Worm (Caenorhabditis elegans) whole organism, L3 larva: ENCODE data around the gene rps-1.

Source experiments
- ZK546.5 ChIP-seq: sonication (generic microtip); optimal IDR thresholded peaks from 2 replicates; lab custom pipeline; 2017; ENCODE audit warnings: missing biosample characterization, missing genetic modification characterization
- aly-2 ChIP-seq: fragments of 150-350 bp; optimal IDR thresholded peaks from 2 replicates; lab custom pipeline; 2014; ENCODE audit warnings: missing biosample characterization, missing genetic modification characterization
- ama-1 ChIP-seq: fragments of 150-350 bp; optimal IDR thresholded peaks from 2 replicates; lab custom pipeline; 2018
- ceh-28 ChIP-seq: fragments of 150-350 bp; optimal IDR thresholded peaks from 2 replicates; lab custom pipeline; 2014; ENCODE audit warnings: missing biosample characterization, missing genetic modification reagents, missing genetic modification characterization
- ceh-82 ChIP-seq: fragments of 150-350 bp; optimal IDR thresholded peaks from 2 replicates; lab custom pipeline; 2014; ENCODE audit warnings: missing biosample characterization, missing genetic modification characterization
- ceh-9 ChIP-seq: sonication (generic microtip); optimal IDR thresholded peaks from 2 replicates; lab custom pipeline; 2018; ENCODE audit warnings: missing biosample characterization, missing genetic modification characterization
- daf-12 ChIP-seq: fragments of 150-350 bp; optimal IDR thresholded peaks from 2 replicates; lab custom pipeline; 2014; ENCODE audit warnings: missing biosample characterization, missing genetic modification reagents, missing genetic modification characterization
- egl-27 ChIP-seq: sonication (generic microtip); optimal IDR thresholded peaks from 4 replicates; lab custom pipeline; 2017; ENCODE audit warnings: missing biosample characterization, missing genetic modification reagents, missing genetic modification characterization
- egl-5 ChIP-seq: fragments of 150-350 bp; optimal IDR thresholded peaks from 2 replicates; lab custom pipeline; 2017; ENCODE audit warnings: missing biosample characterization, missing genetic modification reagents, missing genetic modification characterization, inconsistent platforms
- elt-1 ChIP-seq: fragments of 150-350 bp; optimal IDR thresholded peaks from 2 replicates; lab custom pipeline; 2014; ENCODE audit warnings: missing biosample characterization, missing genetic modification characterization
- elt-2 ChIP-seq: sonication (generic microtip); optimal IDR thresholded peaks from 2 replicates; lab custom pipeline; 2016; ENCODE audit warnings: missing genetic modification reagents, mild to moderate bottlenecking, missing genetic modification characterization, missing compliant biosample characterization
- elt-3 ChIP-seq, 3 experiments: fragments of 150-350 bp in 1 of 3; sonication (generic microtip) in 2 of 3; optimal IDR thresholded peaks; 2 replicates in 2 of 3; 4 replicates in 1 of 3; lab custom pipeline; 2014 to 2017; ENCODE audit warnings: missing biosample characterization in 3 of 3, missing genetic modification characterization in 3 of 3
- eor-1 ChIP-seq, 2 experiments: fragments of 150-350 bp; optimal IDR thresholded peaks; 2 replicates each; lab custom pipeline; 2014 to 2018; ENCODE audit warnings: missing biosample characterization in 2 of 2, missing genetic modification characterization in 2 of 2
- fkh-10 ChIP-seq: sonication (generic microtip); optimal IDR thresholded peaks from 2 replicates; lab custom pipeline; 2017; ENCODE audit warnings: missing biosample characterization, missing genetic modification reagents, missing genetic modification characterization
- fkh-2 ChIP-seq: fragments of 150-350 bp; optimal IDR thresholded peaks from 2 replicates; lab custom pipeline; 2014; ENCODE audit warnings: missing biosample characterization, missing genetic modification reagents, missing genetic modification characterization
- hmg-11 ChIP-seq: sonication (generic microtip); optimal IDR thresholded peaks from 2 replicates; lab custom pipeline; 2016; ENCODE audit warnings: missing genetic modification characterization, missing compliant biosample characterization
- jun-1 ChIP-seq: fragments of 150-350 bp; optimal IDR thresholded peaks from 2 replicates; lab custom pipeline; 2014; ENCODE audit warnings: missing biosample characterization, missing genetic modification reagents, missing genetic modification characterization
- lin-15B ChIP-seq: fragments of 150-350 bp; optimal IDR thresholded peaks from 2 replicates; lab custom pipeline; 2014; ENCODE audit warnings: missing biosample characterization, missing genetic modification characterization
- lin-39 ChIP-seq: fragments of 150-350 bp; optimal IDR thresholded peaks from 2 replicates; lab custom pipeline; 2018; ENCODE audit warnings: missing biosample characterization, missing genetic modification reagents, missing genetic modification characterization
- lsy-12 ChIP-seq: sonication (generic microtip); optimal IDR thresholded peaks from 2 replicates; lab custom pipeline; 2016; ENCODE audit warnings: mild to moderate bottlenecking, missing genetic modification characterization, missing compliant biosample characterization
- mdl-1 ChIP-seq: fragments of 150-350 bp; optimal IDR thresholded peaks from 2 replicates; lab custom pipeline; 2014; ENCODE audit warnings: missing biosample characterization, missing genetic modification characterization
- nfya-1 ChIP-seq: sonication (generic microtip); optimal IDR thresholded peaks from 2 replicates; lab custom pipeline; 2017; ENCODE audit warnings: missing genetic modification characterization, mild to moderate bottlenecking, missing compliant biosample characterization, antibody characterized with exemption, moderate library complexity; ENCODE audit not compliant: insufficient read depth
- nhr-11 ChIP-seq: fragments of 150-350 bp; optimal IDR thresholded peaks from 2 replicates; lab custom pipeline; 2014; ENCODE audit warnings: missing biosample characterization, missing genetic modification characterization
- nhr-12 ChIP-seq: fragments of 150-350 bp; optimal IDR thresholded peaks from 2 replicates; lab custom pipeline; 2014; ENCODE audit warnings: missing biosample characterization, missing genetic modification characterization
- nhr-23 ChIP-seq: fragments of 150-350 bp; optimal IDR thresholded peaks from 2 replicates; lab custom pipeline; 2014; ENCODE audit warnings: missing biosample characterization, missing genetic modification reagents, missing genetic modification characterization
- nhr-25 ChIP-seq: sonication (generic microtip); optimal IDR thresholded peaks from 2 replicates; lab custom pipeline; 2017; ENCODE audit warnings: missing biosample characterization, missing genetic modification characterization
- nhr-43 ChIP-seq: sonication (generic microtip); optimal IDR thresholded peaks from 2 replicates; lab custom pipeline; 2016; ENCODE audit warnings: mild to moderate bottlenecking, missing genetic modification characterization, missing compliant biosample characterization; ENCODE audit not compliant: poor library complexity, severe bottlenecking
- nhr-76 ChIP-seq: fragments of 150-350 bp; sonication (generic microtip); optimal IDR thresholded peaks from 5 replicates; lab custom pipeline; 2014; ENCODE audit warnings: missing biosample characterization, missing genetic modification characterization
- nhr-77 ChIP-seq: fragments of 150-350 bp; optimal IDR thresholded peaks from 2 replicates; lab custom pipeline; 2014; ENCODE audit warnings: missing biosample characterization, missing genetic modification characterization
- pha-4 ChIP-seq: fragments of 150-350 bp; optimal IDR thresholded peaks from 2 replicates; lab custom pipeline; 2014; ENCODE audit warnings: missing biosample characterization, missing genetic modification reagents, missing genetic modification characterization
- pqm-1 ChIP-seq: fragments of 150-350 bp; optimal IDR thresholded peaks from 2 replicates; lab custom pipeline; 2017; ENCODE audit warnings: missing biosample characterization, missing genetic modification characterization, inconsistent platforms
- skn-1 ChIP-seq: fragments of 150-350 bp; optimal IDR thresholded peaks from 2 replicates; lab custom pipeline; 2014; ENCODE audit warnings: missing biosample characterization, missing genetic modification characterization
- snpc-4 ChIP-seq: fragments of 150-350 bp; optimal IDR thresholded peaks from 2 replicates; lab custom pipeline; 2014; ENCODE audit warnings: missing biosample characterization, missing genetic modification characterization
- tbx-2 ChIP-seq: sonication (generic microtip); optimal IDR thresholded peaks from 2 replicates; lab custom pipeline; 2016; ENCODE audit warnings: mild to moderate bottlenecking, missing genetic modification characterization, missing compliant biosample characterization
- unc-39 ChIP-seq: sonication (generic microtip); optimal IDR thresholded peaks from 4 replicates; lab custom pipeline; 2017; ENCODE audit warnings: missing biosample characterization, missing genetic modification characterization
- zag-1 ChIP-seq: fragments of 150-350 bp; optimal IDR thresholded peaks from 2 replicates; lab custom pipeline; 2014; ENCODE audit warnings: missing biosample characterization, missing genetic modification characterization
- ztf-11 ChIP-seq: fragments of 150-350 bp; optimal IDR thresholded peaks from 2 replicates; lab custom pipeline; 2014; ENCODE audit warnings: missing biosample characterization, missing genetic modification characterization
- ztf-4 ChIP-seq: fragments of 150-350 bp; optimal IDR thresholded peaks from 2 replicates; lab custom pipeline; 2014; ENCODE audit warnings: missing biosample characterization, missing genetic modification characterization

rps-1 gene

DNA sequence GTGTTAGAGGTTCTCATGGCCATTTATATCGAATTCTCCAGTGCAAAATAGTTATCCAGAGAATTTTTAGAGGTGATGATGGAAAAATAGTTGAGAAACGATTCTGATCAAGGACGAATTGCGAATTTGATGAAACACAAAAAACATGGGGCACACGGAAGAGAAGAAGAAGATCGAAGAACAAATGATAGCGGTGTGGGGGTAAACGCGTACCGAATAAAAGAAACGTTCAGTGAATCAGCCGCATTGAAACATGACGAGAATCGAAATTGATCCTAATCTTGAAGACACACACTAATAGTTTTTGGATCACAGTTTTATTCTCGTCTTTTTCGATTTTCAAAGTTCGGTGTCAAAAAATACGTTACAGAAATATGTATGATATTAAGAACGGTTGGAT lies 19.5 kb downstream of the rps-1 start:
- TF ChIP-seq aly-2 (tag; lab: Kevin White, UChicago) (no peak), pha-4 (tag; lab: Kevin White, UChicago) (no peak), lin-39 (tag; lab: Kevin White, UChicago) (no peak), lin-15B (tag; lab: Kevin White, UChicago) (no peak), mdl-1 (tag; lab: Kevin White, UChicago) (no peak), egl-27 (tag; lab: Kevin White, UChicago) (no peak), nhr-76 (tag; lab: Kevin White, UChicago) (no peak), unc-39 (no peak), eor-1 (tag; optimal IDR thresholded peaks at IDR 0.05; lab: Kevin White, UChicago) (no peak), ama-1 (no peak), ceh-82 (tag; lab: Kevin White, UChicago) (no peak), nhr-43 (tag; lab: Kevin White, UChicago) (peak; percentile 46), snpc-4 (tag; lab: Kevin White, UChicago) (no peak), ceh-28 (tag; lab: Kevin White, UChicago) (no peak), elt-2 (tag; lab: Kevin White, UChicago) (no peak), ztf-11 (tag; lab: Kevin White, UChicago) (no peak), nhr-25 (tag; lab: Kevin White, UChicago) (peak; percentile 68), egl-5 (no peak), ztf-4 (no peak), hmg-11 (no peak), fkh-10 (GFP tag; lab: Kevin White, UChicago) (no peak), nhr-77 (tag; lab: Kevin White, UChicago) (no peak), tbx-2 (tag; lab: Kevin White, UChicago) (no peak), nhr-23 (tag; lab: Kevin White, UChicago) (peak; percentile 68), zag-1 (tag; lab: Kevin White, UChicago) (no peak), elt-1 (tag; lab: Kevin White, UChicago) (peak; percentile 77), pqm-1 (tag; lab: Kevin White, UChicago) (no peak), elt-3 (tag; optimal IDR thresholded peaks at IDR 0.05; lab: Kevin White, UChicago) (no peak), nfya-1 (tag; lab: Kevin White, UChicago) (no peak), lsy-12 (tag; lab: Kevin White, UChicago) (no peak), ceh-9 (no peak), jun-1 (no peak), daf-12 (tag; lab: Kevin White, UChicago) (no peak)

DNA sequence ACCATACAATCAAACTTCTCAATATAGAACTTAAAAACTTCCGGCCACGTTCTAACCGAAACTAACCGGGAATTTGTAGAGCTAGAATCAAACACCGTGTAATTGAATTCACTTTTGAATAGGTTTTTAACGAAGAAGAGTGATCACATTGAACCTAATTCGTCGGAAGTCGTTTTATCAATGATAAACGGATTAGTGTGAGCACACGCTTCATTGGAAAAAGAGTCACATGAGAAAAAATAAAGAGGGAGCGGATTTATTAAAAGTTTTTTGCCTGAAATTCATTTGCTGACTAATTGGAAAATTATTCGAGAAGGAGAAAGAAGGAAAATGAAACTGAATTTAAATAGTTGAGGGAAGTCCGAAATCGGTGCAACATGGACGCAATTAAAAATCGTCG lies 20.0 kb downstream of the rps-1 start:
- TF ChIP-seq ama-1 (no peak), nfya-1 (tag; lab: Kevin White, UChicago) (peak; percentile 18)

DNA sequence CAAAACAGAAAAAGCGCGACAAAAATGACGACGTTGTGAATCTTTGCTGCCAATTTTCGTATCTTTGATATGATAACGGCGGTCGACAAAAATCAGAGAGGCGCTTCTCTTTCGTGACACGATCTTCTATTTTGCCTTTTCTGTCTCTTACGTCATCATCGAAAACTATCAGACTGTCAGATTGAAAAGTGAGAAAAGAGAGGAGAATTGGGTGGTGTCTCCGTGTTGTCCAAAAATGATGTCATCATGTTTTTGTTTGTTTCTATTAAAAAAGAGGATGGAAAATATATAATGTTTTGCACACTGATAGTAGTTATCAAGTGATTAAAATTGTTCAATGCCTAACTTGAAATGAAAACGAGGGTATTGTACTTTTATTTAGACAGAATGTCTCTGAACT lies 20.4 kb downstream of the rps-1 start:
- TF ChIP-seq nhr-12 (tag; lab: Kevin White, UChicago) (no peak), jun-1 (peak; percentile 52), pqm-1 (tag; lab: Kevin White, UChicago) (peak; percentile 81), nhr-25 (tag; lab: Kevin White, UChicago) (peak; percentile 19), nhr-23 (tag; lab: Kevin White, UChicago) (peak; percentile 58), skn-1 (tag; lab: Kevin White, UChicago) (no peak), mdl-1 (tag; lab: Kevin White, UChicago) (no peak), fkh-10 (GFP tag; lab: Kevin White, UChicago) (no peak), ZK546.5 (no peak), tbx-2 (tag; lab: Kevin White, UChicago) (no peak), zag-1 (tag; lab: Kevin White, UChicago) (no peak), eor-1 (tag; optimal IDR thresholded peaks at IDR 0.05; lab: Kevin White, UChicago) (no peak), elt-2 (tag; lab: Kevin White, UChicago) (peak; percentile 91), egl-5 (no peak), ceh-28 (tag; lab: Kevin White, UChicago) (no peak), pha-4 (tag; lab: Kevin White, UChicago) (peak; percentile 4), lsy-12 (tag; lab: Kevin White, UChicago) (peak; percentile 15), elt-3 (tag; optimal IDR thresholded peaks at IDR 0.05; lab: Kevin White, UChicago) (peak; percentile 6 to 53 (median 38)), fkh-2 (tag; lab: Kevin White, UChicago) (no peak), nhr-11 (no peak), nhr-43 (tag; lab: Kevin White, UChicago) (peak; percentile 44)
- TF ChIP-seq, all 47 proteins: peak for 9
